Worm (Caenorhabditis elegans) whole organism, L1 larva: ENCODE measurements around the gene glb-29.
"Not testable (repeated sequence)": the region's sequence is repeated elsewhere in the genome, so short reads cannot be mapped to it uniquely, and the experiment has no call there.

Experiments used
- ceh-63 ChIP-seq: fragments of 200-800 bp; sonication (Bioruptor generic); optimal IDR thresholded peaks from 2 replicates; lab custom pipeline; 2018; ENCODE audit warnings: mild to moderate bottlenecking, missing genetic modification characterization, missing compliant biosample characterization
- dpl-1 ChIP-seq, 3 experiments: fragments of 150-350 bp in 2 of 3; sonication (generic microtip) in 1 of 3; optimal IDR thresholded peaks; 2 replicates each; lab custom pipeline; 2014 to 2017; ENCODE audit warnings: missing biosample characterization in 3 of 3, missing genetic modification characterization in 3 of 3, missing genetic modification reagents in 3 of 3
- dsc-1 ChIP-seq: sonication (generic microtip); optimal IDR thresholded peaks from 2 replicates; lab custom pipeline; 2016; ENCODE audit warnings: mild to moderate bottlenecking, missing genetic modification characterization, missing compliant biosample characterization
- elt-3 ChIP-seq, 6 experiments: fragments of 150-350 bp in 1 of 6; sonication (generic microtip); optimal IDR thresholded peaks; 2 replicates each; lab custom pipeline; 2017 to 2018; ENCODE audit warnings: missing biosample characterization in 6 of 6, missing genetic modification characterization in 6 of 6, inconsistent platforms in 1 of 6
- fkh-10 ChIP-seq: sonication (generic microtip); optimal IDR thresholded peaks from 2 replicates; lab custom pipeline; 2017; ENCODE audit warnings: missing biosample characterization, missing genetic modification reagents, missing genetic modification characterization
- fkh-4 ChIP-seq: sonication (generic microtip); optimal IDR thresholded peaks from 2 replicates; lab custom pipeline; 2016; ENCODE audit warnings: missing compliant biosample characterization, missing genetic modification characterization, borderline replicate concordance
- nhr-28 ChIP-seq: fragments of 150-350 bp; optimal IDR thresholded peaks from 2 replicates; lab custom pipeline; 2014; ENCODE audit warnings: missing biosample characterization, missing genetic modification characterization
- tbx-2 ChIP-seq: sonication (generic microtip); optimal IDR thresholded peaks from 2 replicates; lab custom pipeline; 2016; ENCODE audit warnings: missing genetic modification characterization, missing compliant biosample characterization
- unc-62 ChIP-seq: fragments of 150-350 bp; optimal IDR thresholded peaks from 2 replicates; lab custom pipeline; 2014; ENCODE audit warnings: missing biosample characterization, missing genetic modification reagents, missing genetic modification characterization
- unc-98 ChIP-seq: fragments of 200-800 bp; sonication (Bioruptor generic); IDR thresholded peaks from 2 replicates; pipeline ENCODE4 v1.3.6; 2022; ENCODE audit warnings: missing genetic modification characterization, missing compliant biosample characterization
- zag-1 ChIP-seq: fragments of 150-350 bp; optimal IDR thresholded peaks from 2 replicates; lab custom pipeline; 2014; ENCODE audit warnings: missing biosample characterization, missing genetic modification characterization

DNA sequence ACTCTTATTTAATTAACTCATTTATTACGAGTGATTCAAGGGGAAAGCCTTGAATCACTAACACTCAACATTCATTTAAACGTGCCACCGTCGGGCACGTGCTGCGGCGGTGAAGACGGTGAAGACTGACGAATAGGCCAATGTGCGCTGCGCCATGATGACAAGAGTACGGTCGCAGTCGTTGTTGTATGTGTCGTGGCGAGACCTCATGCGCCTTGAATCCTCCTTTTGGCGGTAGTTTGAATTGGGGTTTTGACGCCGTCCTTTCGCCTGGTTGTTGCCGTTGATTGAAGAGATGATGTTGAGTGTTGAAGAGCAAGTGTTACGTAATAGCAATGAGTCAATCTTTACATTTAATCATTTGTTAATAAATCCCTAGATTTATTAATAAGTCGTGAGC lies 47.9 kb downstream of the glb-29 start:
- not testable (repeated sequence) for TF ChIP-seq fkh-4; tbx-2; ceh-63 (GFP tag; lab: Kevin White, UChicago); unc-62 (GFP tag; lab: Kevin White, UChicago); dsc-1; elt-3 (tag; optimal IDR thresholded peaks at IDR 0.05; lab: Kevin White, UChicago); nhr-28; zag-1; unc-98 (GFP tag; lab: Robert Waterston, UW); fkh-10 (GFP tag; lab: Kevin White, UChicago)
- TF ChIP-seq dpl-1 (GFP tag; optimal IDR thresholded peaks at IDR 0.05; lab: Kevin White, UChicago) = peak in 2 of 3 experiments; percentile 3 to 4
